Worm (Caenorhabditis elegans) whole organism, midembryonic: Measurements from ENCODE around the gene F58F12.2.
A peak's percentile ranks its signal among the peaks of the same experiment; 100 is the strongest.

Experiments used
- T22C8.4 ChIP-seq: fragments of 200-800 bp; sonication (Bioruptor generic); IDR thresholded peaks from 2 replicates; pipeline ENCODE4 v1.3.6; 2022; ENCODE audit warnings: missing genetic modification characterization, missing compliant biosample characterization
- cog-1 ChIP-seq: sonication (generic microtip); optimal IDR thresholded peaks from 2 replicates; lab custom pipeline; 2016; ENCODE audit warnings: missing genetic modification characterization, missing compliant biosample characterization
- flt-1 ChIP-seq: fragments of 200-800 bp; sonication (Bioruptor generic); IDR thresholded peaks from 2 replicates; pipeline ENCODE4 v1.3.6; 2022; ENCODE audit warnings: missing genetic modification characterization, missing compliant biosample characterization
- klf-2 ChIP-seq: fragments of 200-800 bp; sonication (Bioruptor generic); conservative IDR thresholded peaks from 2 replicates; pipeline ENCODE4 v1.3.6; 2022; ENCODE audit warnings: missing genetic modification reagents, missing genetic modification characterization, missing compliant biosample characterization
- med-1 ChIP-seq: sonication (generic microtip); optimal IDR thresholded peaks from 2 replicates; lab custom pipeline; 2017; ENCODE audit warnings: missing genetic modification characterization, mild to moderate bottlenecking, missing compliant biosample characterization, antibody characterized with exemption, missing genetic modification reagents; ENCODE audit not compliant: insufficient read depth
- ref-1 ChIP-seq: fragments of 200-800 bp; sonication (Bioruptor generic); conservative IDR thresholded peaks from 2 replicates; pipeline ENCODE4 v1.3.6; 2022; ENCODE audit warnings: missing genetic modification reagents, missing genetic modification characterization, missing compliant biosample characterization
- ztf-23 ChIP-seq: fragments of 200-800 bp; sonication (Bioruptor generic); IDR thresholded peaks from 2 replicates; pipeline ENCODE4 v1.3.6; 2022; ENCODE audit warnings: missing genetic modification reagents, missing genetic modification characterization, missing compliant biosample characterization
- ztf-29 ChIP-seq: fragments of 200-800 bp; sonication (Bioruptor generic); IDR thresholded peaks from 2 replicates; pipeline ENCODE4 v1.3.6; 2022; ENCODE audit warnings: missing genetic modification reagents, missing genetic modification characterization, missing compliant biosample characterization

- TF ChIP-seq klf-2 (GFP tag; lab: Robert Waterston, UW) (no peak), T22C8.4 (GFP tag; lab: Robert Waterston, UW) (no peak), flt-1 (GFP tag; lab: Robert Waterston, UW) (0 out of 2 replicates have a peak, but pooled peaks have one; percentile 49), ztf-29 (GFP tag; lab: Robert Waterston, UW) (no peak), ref-1 (GFP tag; lab: Robert Waterston, UW) (no peak), med-1 (no peak), ztf-23 (GFP tag; lab: Robert Waterston, UW) (no peak), cog-1 (no peak)
These were observed 24.0 kb upstream of the F58F12.2 start for ce11 chrII:6411660-6412451.
